Fruit fly (Drosophila melanogaster): ENCODE results near the gene Amacr.

The Amacr gene

DNA sequence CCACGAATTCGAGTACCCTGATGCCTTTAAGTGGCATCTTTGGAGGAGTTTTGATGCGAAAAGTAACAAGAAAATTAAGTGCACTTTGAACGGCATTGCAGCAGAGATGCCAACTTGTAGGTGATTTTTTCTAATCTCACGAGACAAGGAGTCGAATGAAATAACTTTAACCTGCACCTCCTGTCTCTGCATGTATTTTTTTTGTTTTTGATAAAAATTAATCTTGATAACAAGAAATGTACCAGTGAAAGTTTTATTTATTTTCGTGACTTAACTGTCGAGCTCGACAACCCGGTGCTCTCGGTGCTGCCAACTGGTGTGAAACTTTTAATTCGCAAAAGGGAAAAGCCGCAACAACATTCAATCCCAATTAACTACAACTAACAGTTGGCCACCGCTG, at the start of gene Amacr, which contains the start of gene Ns4:
Amacr (minus strand) TSS at position 182 of the 400 bp plus-strand sequence.
Ns4 (plus strand) TSS at position 317 of the 400 bp plus-strand sequence.
- TF ChIP-seq CG17801 (GFP tag; optimal IDR thresholded peaks at IDR 0.05; ENCODE audit: partially characterized antibody) = peak; percentile 69

DNA sequence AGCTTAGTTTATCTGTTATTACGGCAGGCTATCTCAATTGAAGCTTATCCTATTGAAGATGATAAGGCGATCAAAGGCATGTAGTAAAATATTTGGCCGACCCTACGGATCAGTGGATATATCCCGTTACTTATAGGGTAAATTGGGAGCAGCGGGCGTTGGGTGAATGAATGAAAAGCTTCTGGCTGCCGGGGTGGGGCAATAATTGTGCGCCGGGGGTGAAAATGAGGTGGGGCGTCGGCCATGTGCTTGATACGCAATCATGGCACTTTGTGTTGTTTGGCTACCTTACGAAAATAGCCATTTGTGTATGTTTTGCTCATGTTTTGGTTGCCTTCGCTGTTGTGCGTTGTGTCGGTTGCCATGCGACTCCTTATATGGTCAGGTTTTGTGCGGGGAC, 49.7 kb upstream of the Amacr start:
- no peak for TF ChIP-seq CG17801 (GFP tag; optimal IDR thresholded peaks at IDR 0.05; ENCODE audit: partially characterized antibody)

DNA sequence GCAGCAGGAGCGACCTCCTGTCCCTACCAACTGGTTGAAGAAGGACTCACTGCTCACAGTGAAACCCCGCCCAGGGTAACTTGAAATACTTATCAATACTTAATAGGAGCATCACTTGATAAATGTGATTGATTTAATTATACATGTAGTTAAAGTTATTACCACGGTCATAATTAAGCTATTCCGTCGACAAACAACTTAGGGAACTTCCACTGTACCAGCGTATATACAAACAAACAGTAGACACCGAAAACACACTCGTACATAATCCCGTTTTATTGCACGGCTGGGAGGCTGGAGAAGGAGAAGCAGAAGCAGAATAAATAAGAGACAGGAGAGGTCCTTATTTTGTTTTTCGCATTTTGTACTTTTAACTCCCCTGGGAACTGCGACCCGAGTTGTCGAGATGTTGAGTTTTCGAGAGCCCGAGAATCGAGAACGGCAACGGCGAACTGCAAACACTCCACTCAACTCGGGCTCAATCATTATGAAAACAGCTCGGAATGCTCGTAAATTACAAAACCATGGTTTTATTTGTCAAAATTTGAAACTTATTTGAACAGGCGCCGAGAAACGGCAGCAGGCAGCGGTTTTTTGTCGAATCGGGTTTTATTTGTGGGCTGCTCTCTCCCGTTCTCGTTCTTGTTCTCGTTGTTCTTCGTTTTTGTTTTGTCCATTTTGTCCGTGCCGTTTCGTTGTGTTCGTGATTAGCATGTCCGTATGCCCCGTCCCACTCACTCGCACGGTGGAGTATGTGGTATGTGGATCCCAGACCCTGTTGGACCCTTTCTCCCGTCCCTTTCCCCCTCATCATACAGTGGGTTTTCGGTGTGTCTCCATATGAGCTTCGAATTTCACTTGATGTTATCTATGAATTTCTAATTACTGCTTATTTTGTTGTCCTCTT, 48.1 kb upstream of the Amacr start:
- TF ChIP-seq CG17801 (GFP tag; optimal IDR thresholded peaks at IDR 0.05; ENCODE audit: partially characterized antibody) = peak; percentile 45

DNA sequence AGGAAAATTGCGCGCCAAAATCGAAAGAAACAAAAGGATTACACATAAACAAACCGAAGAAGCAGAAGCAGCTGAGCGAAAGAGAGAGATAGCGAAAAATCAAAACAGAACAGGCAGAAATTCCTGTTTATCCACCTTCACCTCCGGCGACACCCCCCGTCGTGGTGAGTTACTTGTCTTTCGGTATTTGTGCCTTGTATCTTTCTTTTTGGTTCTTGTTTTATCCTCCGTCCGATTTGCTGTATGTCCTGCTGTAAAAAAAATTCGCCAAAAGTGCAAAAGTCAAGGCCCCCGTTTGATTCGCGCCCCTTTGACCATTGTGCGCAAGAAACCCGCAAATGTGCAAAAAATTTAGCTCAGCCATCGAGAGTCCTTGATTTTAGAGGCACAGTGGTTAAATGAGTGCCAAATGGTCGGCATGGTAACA, 46.2 kb upstream of the Amacr start:
- no peak for TF ChIP-seq CG17801 (GFP tag; optimal IDR thresholded peaks at IDR 0.05; ENCODE audit: partially characterized antibody)

DNA sequence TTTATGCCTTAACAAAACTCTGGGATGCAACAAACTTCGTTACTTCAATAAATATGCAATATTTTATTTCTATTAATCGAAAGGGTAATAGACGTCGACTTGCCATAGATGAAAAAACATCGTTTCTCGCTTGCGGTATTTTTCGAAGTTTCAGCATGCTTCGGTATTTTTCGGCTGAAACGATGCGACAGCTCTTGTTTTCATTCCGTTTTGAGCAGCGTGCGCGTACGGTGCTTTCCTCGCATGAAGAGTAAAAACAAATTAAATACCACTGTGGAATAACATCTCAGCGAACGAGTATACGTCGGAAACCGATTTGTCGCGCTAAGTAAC, 45.3 kb upstream of the Amacr start, which contains the start of gene CG9328:
CG9328 (plus strand) TSS at position 201 of the 333 bp plus-strand sequence.
- peak; percentile 47 for TF ChIP-seq CG17801 (GFP tag; optimal IDR thresholded peaks at IDR 0.05; ENCODE audit: partially characterized antibody)

dm6 chr2L:20796758-20797514, 44.8 kb upstream of the Amacr start, which contains the start of gene vari:
Gene vari, minus strand, starts transcription at chr2L:20797042.
- no peak for TF ChIP-seq CG17801 (GFP tag; optimal IDR thresholded peaks at IDR 0.05; ENCODE audit: partially characterized antibody)

- no peak for TF ChIP-seq CG17801 (GFP tag; optimal IDR thresholded peaks at IDR 0.05; ENCODE audit: partially characterized antibody)
These were observed 43.6 kb upstream of the Amacr start for dm6 chr2L:20795774-20796173.

dm6 chr2L:20794656-20795055, 42.5 kb upstream of the Amacr start:
- TF ChIP-seq CG17801 (GFP tag; optimal IDR thresholded peaks at IDR 0.05; ENCODE audit: partially characterized antibody) = no peak

dm6 chr2L:20793881-20794280, 41.7 kb upstream of the Amacr start:
- peak; percentile 74 for TF ChIP-seq CG17801 (GFP tag; optimal IDR thresholded peaks at IDR 0.05; ENCODE audit: partially characterized antibody)

DNA sequence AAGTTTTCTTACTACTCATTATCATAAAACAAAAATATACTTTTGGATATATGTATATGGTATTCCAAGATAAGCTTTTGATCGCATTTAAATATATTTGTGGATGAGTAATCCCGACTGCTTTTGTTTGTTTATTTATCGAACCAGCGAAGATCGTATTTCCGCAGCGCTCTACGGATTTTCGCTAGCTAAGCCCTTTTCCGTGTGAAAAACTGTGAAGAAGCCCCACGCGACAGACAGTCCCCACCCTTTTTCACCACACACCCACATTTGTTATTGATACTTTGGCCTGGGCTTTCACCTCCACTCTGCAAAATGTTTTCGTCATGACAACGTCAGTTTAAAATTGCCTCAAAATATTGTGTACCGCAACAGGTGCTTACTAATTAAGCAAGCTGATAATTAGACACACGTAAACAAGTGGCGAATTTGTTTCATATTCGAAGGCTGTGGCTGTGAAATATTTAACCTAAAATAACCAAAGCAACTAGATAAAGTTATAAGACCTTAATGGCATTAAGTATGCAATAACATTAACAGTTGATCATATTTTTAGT, 40.9 kb upstream of the Amacr start:
- TF ChIP-seq CG17801 (GFP tag; optimal IDR thresholded peaks at IDR 0.05; ENCODE audit: partially characterized antibody) = no peak

DNA sequence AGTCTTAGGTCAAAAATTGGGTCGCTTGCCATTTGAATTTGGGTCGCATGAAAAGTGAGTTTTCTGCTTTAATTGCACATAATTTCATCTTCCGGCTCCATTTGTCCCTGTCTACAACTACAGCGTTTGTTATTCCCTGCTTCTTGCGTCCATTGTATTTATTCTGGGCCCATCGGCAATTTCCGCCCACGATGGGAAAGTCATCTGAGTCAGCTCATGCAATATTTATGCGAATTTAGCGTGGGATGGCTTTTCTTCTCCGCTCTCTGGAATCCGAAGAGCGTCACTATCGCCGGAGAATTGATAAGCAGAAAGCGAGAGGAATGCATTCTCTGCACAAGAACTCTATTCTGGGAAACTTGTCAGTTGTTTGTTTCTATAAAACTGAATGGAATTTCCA, 40.4 kb upstream of the Amacr start:
- no peak for TF ChIP-seq CG17801 (GFP tag; optimal IDR thresholded peaks at IDR 0.05; ENCODE audit: partially characterized antibody)

DNA sequence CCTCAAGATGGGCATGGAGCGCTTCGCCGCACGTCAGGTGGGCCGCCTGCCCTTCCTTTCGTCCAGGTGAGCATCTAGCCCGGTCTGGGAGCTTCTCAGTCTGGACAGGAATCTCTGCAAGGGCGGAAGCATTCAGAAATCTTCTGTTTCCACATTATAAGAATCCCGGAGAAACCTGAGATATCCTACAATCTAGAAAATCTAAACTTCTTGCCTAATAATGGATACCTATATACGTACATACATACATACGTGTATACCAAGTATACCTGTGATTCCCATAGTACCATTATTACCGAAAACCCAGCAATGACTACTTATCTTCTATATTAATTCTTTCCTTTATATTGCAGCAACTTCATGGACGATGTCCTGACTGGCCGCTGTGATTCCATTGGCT, 35.9 kb upstream of the Amacr start:
- no peak for TF ChIP-seq CG17801 (GFP tag; optimal IDR thresholded peaks at IDR 0.05; ENCODE audit: partially characterized antibody)

DNA sequence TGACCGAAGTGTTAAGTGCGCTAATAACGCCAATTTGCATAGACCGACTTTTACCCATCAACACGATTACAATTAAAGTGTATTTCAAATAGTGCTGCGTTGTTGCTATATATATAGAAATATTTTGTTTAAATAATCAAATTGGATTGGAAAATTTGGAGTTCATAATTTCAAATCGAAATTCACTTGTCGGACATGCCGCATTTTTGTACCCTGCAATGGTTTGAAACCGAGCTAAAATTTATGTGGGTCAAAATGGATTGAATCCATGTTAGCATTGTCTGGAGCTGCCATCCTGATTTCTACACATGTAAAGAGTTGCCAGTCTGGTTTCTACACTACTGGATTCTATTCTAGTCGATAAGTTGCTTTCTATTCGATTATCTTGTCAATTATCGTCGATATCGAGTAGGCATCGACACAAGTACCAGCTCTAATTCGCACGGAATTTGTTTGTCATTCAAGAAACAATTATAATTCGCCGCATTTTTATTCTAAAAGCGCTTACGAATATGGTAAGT, 35.2 kb upstream of the Amacr start, which contains the start of gene Pomp:
Pomp (plus strand) TSS at position 386 of the 521 bp plus-strand sequence.
- TF ChIP-seq CG17801 (GFP tag; optimal IDR thresholded peaks at IDR 0.05; ENCODE audit: partially characterized antibody) = peak; percentile 32

- TF ChIP-seq CG17801 (GFP tag; optimal IDR thresholded peaks at IDR 0.05; ENCODE audit: partially characterized antibody) = no peak
These were observed 33.2 kb upstream of the Amacr start for dm6 chr2L:20785333-20785732.

DNA sequence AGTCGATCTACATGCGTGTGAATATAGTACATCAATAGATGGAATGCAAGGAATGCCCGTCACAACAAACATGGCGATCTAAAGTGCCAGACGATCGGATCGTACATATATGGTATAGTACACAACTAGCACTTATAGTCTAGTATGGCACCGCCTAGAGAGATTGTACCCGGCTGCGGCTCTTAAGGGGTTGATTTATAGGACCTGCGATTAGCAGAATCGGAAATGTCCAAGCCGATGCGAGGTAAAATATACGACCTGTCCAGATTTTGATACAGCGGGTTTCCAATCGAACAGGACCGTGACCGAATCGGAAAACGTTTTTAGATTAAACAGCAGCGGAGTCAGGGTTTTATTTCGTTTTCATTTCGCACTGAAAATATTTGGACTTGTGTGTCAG, 31.8 kb upstream of the Amacr start:
- TF ChIP-seq CG17801 (GFP tag; optimal IDR thresholded peaks at IDR 0.05; ENCODE audit: partially characterized antibody) = no peak
